Fruit fly (Drosophila melanogaster): ENCODE measurements around the gene CG14441.

CG14441 gene

DNA sequence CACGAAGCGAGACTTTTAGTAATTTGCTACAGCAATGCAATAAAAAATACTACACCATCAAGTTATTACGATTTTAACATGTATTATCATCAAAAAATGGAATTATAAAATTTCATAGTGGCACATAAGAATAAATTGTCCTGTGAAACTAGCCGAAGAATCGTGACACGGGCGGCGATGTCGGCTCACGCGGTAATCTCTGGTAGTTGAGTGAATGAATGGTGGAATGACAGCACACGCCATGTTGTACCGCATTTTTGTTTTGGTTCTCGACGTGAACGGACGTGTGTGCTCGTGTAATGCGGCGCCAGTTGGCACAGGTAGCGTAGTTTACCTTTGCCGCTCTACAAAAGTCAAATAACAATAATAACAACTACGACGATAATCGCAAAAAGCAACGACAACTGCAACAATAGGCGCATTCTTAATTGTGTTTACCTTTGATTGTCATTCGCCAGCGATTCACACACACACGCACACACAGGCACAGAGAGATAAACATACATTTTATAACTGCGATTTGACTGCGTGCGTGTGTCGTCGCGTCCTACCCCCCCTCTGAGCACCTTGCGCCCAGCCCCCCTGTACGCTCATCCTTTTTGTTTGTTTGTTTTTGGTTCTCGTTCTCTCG lies at the start of gene CG14441:
TSS of gene CG14441 (plus strand) at position 254 of the 631 bp plus-strand sequence.
- TF ChIP-seq CG8089 (GFP tag; optimal IDR thresholded peaks at IDR 0.05) (peak; percentile 26), gcm (GFP tag; optimal IDR thresholded peaks at IDR 0.05) (peak; percentile 25), tna (GFP tag; IDR thresholded peaks at IDR 0.05; ENCODE audit: partially characterized antibody) (peak; percentile 95), CG10267 (tag; optimal IDR thresholded peaks at IDR 0.05) (peak; percentile 42), MESR4 (GFP tag; optimal IDR thresholded peaks at IDR 0.05) (no peak), ATbp (GFP tag; optimal IDR thresholded peaks at IDR 0.05) (peak; percentile 19), CG32772 (GFP tag; IDR thresholded peaks at IDR 0.05) (no peak), CG18764 (GFP tag; optimal IDR thresholded peaks at IDR 0.05) (no peak), Max (GFP tag; optimal IDR thresholded peaks at IDR 0.05) (peak; percentile 43), gem (tag; optimal IDR thresholded peaks at IDR 0.05) (peak; percentile 44), lilli (GFP tag; optimal IDR thresholded peaks at IDR 0.05) (peak; percentile 55), nerfin-1 (tag; optimal IDR thresholded peaks at IDR 0.05) (peak; percentile 66), CG7963 (GFP tag; IDR thresholded peaks at IDR 0.05; ENCODE audit: partially characterized antibody) (peak; percentile 92), ewg (GFP tag; optimal IDR thresholded peaks at IDR 0.05) (no peak), gsb-n (tag; optimal IDR thresholded peaks at IDR 0.05) (peak; percentile 28), tx (GFP tag; optimal IDR thresholded peaks at IDR 0.05) (no peak), CG1792 (GFP tag; optimal IDR thresholded peaks at IDR 0.05) (peak; percentile 0), az2 (GFP tag; optimal IDR thresholded peaks at IDR 0.05) (peak; percentile 21), CG2116 (GFP tag; optimal IDR thresholded peaks at IDR 0.05) (no peak), oc (tag; optimal IDR thresholded peaks at IDR 0.05) (no peak), trh (GFP tag; optimal IDR thresholded peaks at IDR 0.05) (no peak), CG18011 (GFP tag; optimal IDR thresholded peaks at IDR 0.05) (peak; percentile 0), CG4328 (GFP tag; optimal IDR thresholded peaks at IDR 0.05) (peak; percentile 26), Hand (GFP tag; optimal IDR thresholded peaks at IDR 0.05) (peak; percentile 63), Deaf1 (tag; optimal IDR thresholded peaks at IDR 0.05) (peak; percentile 68), zfh1 (GFP tag; IDR thresholded peaks at IDR 0.05) (no peak; the same call in 2 of the 3 replicates), CG14965 (GFP tag; optimal IDR thresholded peaks at IDR 0.05; ENCODE audit: borderline replicate concordance) (no peak), rib (GFP tag; IDR thresholded peaks at IDR 0.05) (no peak), lov (optimal IDR thresholded peaks at IDR 0.05) (no peak), lov (GFP tag; IDR thresholded peaks at IDR 0.05) (no peak), shn (GFP tag; optimal IDR thresholded peaks at IDR 0.05) (peak; percentile 18), unc-4 (GFP tag; IDR thresholded peaks at IDR 0.05; ENCODE audit: partially characterized antibody) (peak; percentile 99), CG15601 (tag; optimal IDR thresholded peaks at IDR 0.05) (peak; percentile 12), CG31224 (GFP tag; IDR thresholded peaks at IDR 0.05) (0 out of 2 replicates have a peak, but pooled peaks have one; percentile 17), CG7839 (tag; optimal IDR thresholded peaks at IDR 0.05) (peak; percentile 44), CG6175 (GFP tag; IDR thresholded peaks at IDR 0.05) (no peak), CG1603 (tag; optimal IDR thresholded peaks at IDR 0.05) (peak; percentile 32), corto (GFP tag; optimal IDR thresholded peaks at IDR 0.05) (peak; percentile 75), CG8290 (GFP tag; optimal IDR thresholded peaks at IDR 0.05) (no peak), CG8290 (tag; optimal IDR thresholded peaks at IDR 0.05) (peak; percentile 1 to 55), D19A (tag; optimal IDR thresholded peaks at IDR 0.05) (peak; percentile 34), Fer2 (tag; optimal IDR thresholded peaks at IDR 0.05) (peak; percentile 31), CG17829 (tag; optimal IDR thresholded peaks at IDR 0.05) (peak; percentile 47), tll (GFP tag; optimal IDR thresholded peaks at IDR 0.05) (peak in 1 of 2 experiments; percentile 77), nerfin-2 (GFP tag; IDR thresholded peaks at IDR 0.05; ENCODE audit: partially characterized antibody) (peak; percentile 93), dan (GFP tag; IDR thresholded peaks at IDR 0.05) (no peak), Rfx (GFP tag; IDR thresholded peaks at IDR 0.05) (peak; percentile 53), HmgZ (tag; optimal IDR thresholded peaks at IDR 0.05) (peak; percentile 62), org-1 (GFP tag; optimal IDR thresholded peaks at IDR 0.05) (peak; percentile 30)

Data from whole organism, embryonic.